Worm (Caenorhabditis elegans): ENCODE measurements around the gene Y116F11B.14.

DNA sequence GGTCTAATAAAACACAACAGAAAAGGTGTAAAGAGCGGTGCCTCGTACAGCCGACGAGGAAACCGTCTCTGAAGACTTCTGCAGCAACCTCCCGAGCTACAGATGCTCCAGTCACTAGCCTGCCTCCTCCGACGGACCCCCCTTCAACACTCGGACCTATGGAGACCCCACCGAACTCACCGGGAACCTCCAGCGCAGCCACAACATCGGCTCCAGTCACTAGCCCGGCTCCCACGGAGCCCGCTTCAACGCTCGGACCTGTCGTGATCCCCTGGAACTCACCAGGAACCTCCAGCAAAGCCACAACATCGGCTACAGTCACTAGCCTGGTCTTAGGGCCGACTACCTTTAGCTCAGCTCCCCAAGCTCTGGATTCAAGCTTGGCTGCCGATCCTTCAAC, 39.0 kb upstream of the Y116F11B.14 start:
- TF ChIP-seq aptf-2 (GFP tag; conservative IDR thresholded peaks at IDR 0.05) (no peak), madf-6 (GFP tag; IDR thresholded peaks at IDR 0.05) (no peak), snpc-4 (GFP tag; optimal IDR thresholded peaks at IDR 0.05) (no peak), snpc-4 (tag; optimal IDR thresholded peaks at IDR 0.05) (no peak), ceh-40 (GFP tag; IDR thresholded peaks at IDR 0.05) (no peak), madf-3 (GFP tag; IDR thresholded peaks at IDR 0.05) (no peak), ccch-3 (GFP tag; optimal IDR thresholded peaks at IDR 0.05) (no peak), C06A6.2 (GFP tag; conservative IDR thresholded peaks at IDR 0.05) (no peak), dpl-1 (GFP tag; optimal IDR thresholded peaks at IDR 0.05) (no peak), ets-4 (GFP tag; optimal IDR thresholded peaks at IDR 0.05) (no peak), ztf-28 (GFP tag; IDR thresholded peaks at IDR 0.05) (no peak), pha-4 (tag; optimal IDR thresholded peaks at IDR 0.05) (no peak)

Measured in whole organism, young adult.